Worm (Caenorhabditis elegans) whole organism, young adult: ENCODE data around the gene trx-3.

ENCODE experiments used
- B0035.1 ChIP-seq: sonication (generic microtip); optimal IDR thresholded peaks from 2 replicates; lab custom pipeline; 2016; ENCODE audit warnings: missing genetic modification characterization, mild to moderate bottlenecking, missing compliant biosample characterization, missing genotype, missing genetic modification reagents
- attf-3 ChIP-seq: fragments of 200-800 bp; sonication (Bioruptor generic); conservative IDR thresholded peaks from 2 replicates; pipeline ENCODE4 v1.3.6; 2022; ENCODE audit warnings: missing genetic modification reagents, missing genetic modification characterization, missing compliant biosample characterization
- ceh-91 ChIP-seq: fragments of 200-800 bp; sonication (Bioruptor generic); IDR thresholded peaks from 2 replicates; pipeline ENCODE4 v1.3.6; 2022; ENCODE audit warnings: missing genetic modification reagents, missing genetic modification characterization, missing compliant biosample characterization
- dox-1 ChIP-seq: fragments of 200-800 bp; sonication (Bioruptor generic); IDR thresholded peaks from 2 replicates; pipeline ENCODE4 v1.3.6; 2022; ENCODE audit warnings: missing genetic modification reagents, missing genetic modification characterization, missing compliant biosample characterization
- nhr-120 ChIP-seq: fragments of 200-800 bp; sonication (Bioruptor generic); IDR thresholded peaks from 2 replicates; pipeline ENCODE4 v1.3.6; 2022; ENCODE audit warnings: missing genetic modification characterization, missing compliant biosample characterization
- snpc-4 ChIP-seq, 5 experiments: fragments of 150-350 bp in 1 of 5; sonication (generic microtip) in 4 of 5; optimal IDR thresholded peaks; 2 replicates each; lab custom pipeline; 2014 to 2018; ENCODE audit warnings: missing genetic modification characterization in 5 of 5, missing biosample characterization in 3 of 5, antibody characterized with exemption in 2 of 5, mild to moderate bottlenecking in 2 of 5, missing compliant biosample characterization in 2 of 5, missing genotype in 2 of 5, moderate library complexity in 2 of 5, missing genetic modification reagents in 1 of 5

The trx-3 gene

ce11 chrIV:4533025-4533424 is 46.2 kb downstream of the trx-3 start, which contains the start of gene ZK185.4:
TSS of gene ZK185.4 (minus strand) at chrIV:4533125.
- no peak for TF ChIP-seq ceh-91
- TF ChIP-seq attf-3: no peak
- no peak for TF ChIP-seq dox-1 (GFP tag; lab: Robert Waterston, UW)
- TF ChIP-seq, all 124 proteins: peak for 0

ce11 chrIV:4536247-4536646 is 49.4 kb downstream of the trx-3 start, which contains the start of gene ZK185.2:
TSS of gene ZK185.2 (plus strand) at chrIV:4536547.
- TF ChIP-seq snpc-4 (GFP tag; optimal IDR thresholded peaks at IDR 0.05; lab: Kevin White, UChicago) (no peak), snpc-4 (tag; optimal IDR thresholded peaks at IDR 0.05; lab: Kevin White, UChicago) (no peak), B0035.1 (no peak), nhr-120 (GFP tag; lab: Robert Waterston, UW) (no peak)
